Worm (Caenorhabditis elegans) whole organism, L1 larva: Measurements from ENCODE around the gene F28C6.5.

Experiments used
- C04F5.9 ChIP-seq: sonication (generic microtip); optimal IDR thresholded peaks from 2 replicates; lab custom pipeline; 2016; ENCODE audit warnings: missing genetic modification characterization, missing compliant biosample characterization
- ama-1 ChIP-seq: fragments of 150-350 bp; optimal IDR thresholded peaks from 2 replicates; lab custom pipeline; 2014
- ceh-82 ChIP-seq, 3 experiments: fragments of 150-350 bp in 1 of 3; sonication (generic microtip) in 2 of 3; optimal IDR thresholded peaks; 2 replicates each; lab custom pipeline; 2014 to 2017; ENCODE audit warnings: missing biosample characterization in 3 of 3, missing genetic modification characterization in 3 of 3
- ceh-90 ChIP-seq: sonication (generic microtip); optimal IDR thresholded peaks from 2 replicates; lab custom pipeline; 2016; ENCODE audit warnings: missing genetic modification characterization, missing compliant biosample characterization
- dpl-1 ChIP-seq, 3 experiments: fragments of 150-350 bp in 2 of 3; sonication (generic microtip) in 1 of 3; optimal IDR thresholded peaks; 2 replicates each; lab custom pipeline; 2014 to 2017; ENCODE audit warnings: missing biosample characterization in 3 of 3, missing genetic modification characterization in 3 of 3, missing genetic modification reagents in 3 of 3
- dsc-1 ChIP-seq: sonication (generic microtip); optimal IDR thresholded peaks from 2 replicates; lab custom pipeline; 2016; ENCODE audit warnings: mild to moderate bottlenecking, missing genetic modification characterization, missing compliant biosample characterization
- efl-1 ChIP-seq, 4 experiments: fragments of 150-350 bp; optimal IDR thresholded peaks in 3 of 4; peaks in 1 of 4; 1 replicate in 1 of 4; 2 replicates in 3 of 4; lab custom pipeline; 2014; ENCODE audit warnings: missing biosample characterization in 2 of 4, missing genetic modification characterization in 2 of 4, missing genetic modification reagents in 2 of 4
- egl-13 ChIP-seq: sonication (generic microtip); optimal IDR thresholded peaks from 2 replicates; lab custom pipeline; 2016; ENCODE audit warnings: missing genotype, missing genetic modification reagents, missing genetic modification characterization, missing compliant biosample characterization
- elt-2 ChIP-seq: sonication (generic microtip); optimal IDR thresholded peaks from 2 replicates; lab custom pipeline; 2016; ENCODE audit warnings: missing genetic modification characterization, mild to moderate bottlenecking, inconsistent platforms, missing compliant biosample characterization, missing genetic modification reagents
- elt-3 ChIP-seq, 6 experiments: fragments of 150-350 bp in 1 of 6; sonication (generic microtip); optimal IDR thresholded peaks; 2 replicates each; lab custom pipeline; 2017 to 2018; ENCODE audit warnings: missing biosample characterization in 6 of 6, missing genetic modification characterization in 6 of 6, inconsistent platforms in 1 of 6
- fkh-4 ChIP-seq: sonication (generic microtip); optimal IDR thresholded peaks from 2 replicates; lab custom pipeline; 2016; ENCODE audit warnings: missing compliant biosample characterization, missing genetic modification characterization, borderline replicate concordance
- fos-1 ChIP-seq: fragments of 150-350 bp; optimal IDR thresholded peaks from 2 replicates; lab custom pipeline; 2014; ENCODE audit warnings: missing biosample characterization, missing genetic modification characterization
- hlh-17 ChIP-seq: fragments of 200-800 bp; sonication (Bioruptor generic); optimal IDR thresholded peaks from 2 replicates; lab custom pipeline; 2018; ENCODE audit warnings: missing genetic modification characterization, mild to moderate bottlenecking, missing compliant biosample characterization, moderate library complexity, borderline replicate concordance
- hlh-4 ChIP-seq: sonication (generic microtip); optimal IDR thresholded peaks from 2 replicates; lab custom pipeline; 2016; ENCODE audit warnings: mild to moderate bottlenecking, missing genetic modification characterization, missing compliant biosample characterization
- irx-1 ChIP-seq: sonication (generic microtip); optimal IDR thresholded peaks from 2 replicates; lab custom pipeline; 2016; ENCODE audit warnings: missing genetic modification characterization, missing compliant biosample characterization
- jun-1 ChIP-seq: fragments of 150-350 bp; optimal IDR thresholded peaks from 2 replicates; lab custom pipeline; 2014; ENCODE audit warnings: missing biosample characterization, missing genetic modification reagents, missing genetic modification characterization
- lin-13 ChIP-seq: fragments of 150-350 bp; optimal IDR thresholded peaks from 2 replicates; lab custom pipeline; 2014; ENCODE audit warnings: missing biosample characterization, missing genetic modification reagents, missing genetic modification characterization
- lin-35 ChIP-seq, 2 experiments: fragments of 150-350 bp; optimal IDR thresholded peaks; 2 replicates each; lab custom pipeline; 2014; ENCODE audit warnings: missing biosample characterization in 2 of 2, missing genetic modification characterization in 2 of 2, missing genetic modification reagents in 2 of 2
- lsy-2 ChIP-seq, 2 experiments: fragments of 150-350 bp; optimal IDR thresholded peaks; 2 replicates each; lab custom pipeline; 2014; ENCODE audit warnings: missing biosample characterization in 2 of 2, missing genetic modification characterization in 2 of 2
- mab-9 ChIP-seq: fragments of 200-800 bp; sonication (Bioruptor generic); IDR thresholded peaks from 2 replicates; pipeline ENCODE4 v1.3.6; 2022; ENCODE audit warnings: missing genetic modification reagents, missing genetic modification characterization, missing compliant biosample characterization
- mdl-1 ChIP-seq, 2 experiments: fragments of 150-350 bp; optimal IDR thresholded peaks; 2 replicates each; lab custom pipeline; 2014 to 2017; ENCODE audit warnings: missing biosample characterization in 2 of 2, missing genetic modification characterization in 2 of 2, inconsistent platforms in 1 of 2
- nhr-19 ChIP-seq: fragments of 200-800 bp; sonication (Bioruptor generic); conservative IDR thresholded peaks from 2 replicates; pipeline ENCODE4 v1.3.6; 2022; ENCODE audit warnings: missing genetic modification characterization, missing compliant biosample characterization
- nhr-28 ChIP-seq: fragments of 150-350 bp; optimal IDR thresholded peaks from 2 replicates; lab custom pipeline; 2014; ENCODE audit warnings: missing biosample characterization, missing genetic modification characterization
- nhr-85 ChIP-seq: sonication (generic microtip); peaks from one replicate; lab custom pipeline; 2016; ENCODE audit warnings: missing genetic modification characterization, inconsistent platforms, missing compliant biosample characterization
- pqm-1 ChIP-seq: sonication (generic microtip); optimal IDR thresholded peaks from 3 replicates; lab custom pipeline; 2017; ENCODE audit warnings: missing biosample characterization, missing genetic modification characterization
- snpc-4 ChIP-seq: fragments of 150-350 bp; optimal IDR thresholded peaks from 2 replicates; lab custom pipeline; 2014; ENCODE audit warnings: missing biosample characterization, missing genetic modification characterization
- sox-4 ChIP-seq: sonication (generic microtip); optimal IDR thresholded peaks from 2 replicates; lab custom pipeline; 2016; ENCODE audit warnings: missing genetic modification characterization, missing compliant biosample characterization
- swsn-7 ChIP-seq: sonication (generic microtip); optimal IDR thresholded peaks from 2 replicates; lab custom pipeline; 2016; ENCODE audit warnings: missing genetic modification characterization, missing compliant biosample characterization
- tbx-2 ChIP-seq: sonication (generic microtip); optimal IDR thresholded peaks from 2 replicates; lab custom pipeline; 2016; ENCODE audit warnings: missing genetic modification characterization, missing compliant biosample characterization
- tlp-1 ChIP-seq: fragments of 150-350 bp; optimal IDR thresholded peaks from 2 replicates; lab custom pipeline; 2014; ENCODE audit warnings: missing biosample characterization, missing genetic modification characterization
- unc-62 ChIP-seq: fragments of 150-350 bp; optimal IDR thresholded peaks from 2 replicates; lab custom pipeline; 2014; ENCODE audit warnings: missing biosample characterization, missing genetic modification reagents, missing genetic modification characterization
- unc-86 ChIP-seq: sonication (generic microtip); optimal IDR thresholded peaks from 2 replicates; lab custom pipeline; 2016; ENCODE audit warnings: missing genetic modification characterization, missing compliant biosample characterization
- unc-98 ChIP-seq: fragments of 200-800 bp; sonication (Bioruptor generic); IDR thresholded peaks from 2 replicates; pipeline ENCODE4 v1.3.6; 2022; ENCODE audit warnings: missing genetic modification characterization, missing compliant biosample characterization
- xbp-1 ChIP-seq: sonication (generic microtip); optimal IDR thresholded peaks from 2 replicates; lab custom pipeline; 2016; ENCODE audit warnings: missing genetic modification characterization, missing compliant biosample characterization

Gene F28C6.5

DNA sequence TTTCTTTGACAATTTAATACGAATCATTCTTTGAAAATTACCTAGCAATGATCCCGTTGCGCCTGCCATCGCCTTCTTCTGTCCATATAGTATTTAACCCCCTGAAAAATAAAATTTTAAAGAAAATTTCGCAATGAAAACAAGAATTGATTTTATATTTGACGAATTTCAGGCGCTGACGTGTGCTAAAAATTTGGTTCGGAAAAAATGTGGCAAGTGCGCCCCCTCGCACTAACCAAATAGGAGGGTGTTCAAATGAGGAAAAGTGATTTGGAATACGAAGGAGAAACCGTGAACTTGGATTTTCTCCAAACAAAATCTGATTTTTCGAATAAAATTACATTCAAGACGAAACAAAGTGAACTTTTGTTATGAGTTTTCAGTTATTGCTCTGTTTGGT is 33.3 kb upstream of the F28C6.5 start, which contains the start of gene stc-1 (continued):
- TF ChIP-seq pqm-1 (tag; lab: Kevin White, UChicago) = no peak
- no peak for TF ChIP-seq elt-3 (tag; optimal IDR thresholded peaks at IDR 0.05; lab: Kevin White, UChicago)
- peak; percentile 6 to 69 for TF ChIP-seq lsy-2 (tag; optimal IDR thresholded peaks at IDR 0.05; lab: Kevin White, UChicago)
- TF ChIP-seq nhr-28 (tag; lab: Kevin White, UChicago) = no peak
- TF ChIP-seq nhr-19 (GFP tag; lab: Robert Waterston, UW) = no peak
- TF ChIP-seq dpl-1 (GFP tag; optimal IDR thresholded peaks at IDR 0.05; lab: Kevin White, UChicago) = peak; percentile 65 to 86 (median 79)
- TF ChIP-seq mdl-1 (tag; optimal IDR thresholded peaks at IDR 0.05; lab: Kevin White, UChicago) = no peak
- peak; percentile 35 for TF ChIP-seq nhr-85 (tag; lab: Kevin White, UChicago)
- TF ChIP-seq ama-1 (lab: Kevin White, UChicago) = peak; percentile 23
- TF ChIP-seq xbp-1 = peak; percentile 78

DNA sequence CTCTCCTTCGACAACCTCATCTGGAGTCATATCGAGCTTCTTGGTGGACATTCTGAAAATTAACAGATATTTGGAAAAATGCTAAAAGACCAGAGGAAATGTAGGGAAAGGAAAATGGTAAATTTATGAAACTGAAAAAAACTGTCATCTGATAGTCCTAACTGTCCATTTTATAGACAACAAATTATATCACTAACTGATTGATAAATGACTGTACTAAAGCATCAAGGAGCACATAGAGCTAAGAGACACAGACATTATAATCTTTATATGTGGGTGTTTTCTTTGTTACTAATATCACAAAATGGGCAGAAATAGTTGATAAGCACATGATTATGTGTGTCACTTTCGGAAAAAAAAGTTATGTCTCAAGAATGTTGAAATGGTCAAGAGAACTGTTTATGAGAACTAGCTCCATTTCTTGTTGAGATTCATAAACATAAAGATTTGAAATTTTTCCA is 32.5 kb upstream of the F28C6.5 start, which contains the start of gene F54C9.3:
Gene F54C9.3 (minus strand): TSS at position 51 of the 461 bp plus-strand sequence.
- peak; percentile 85 for TF ChIP-seq elt-2 (tag; lab: Kevin White, UChicago)
- no peak for TF ChIP-seq hlh-17
- no peak for TF ChIP-seq tbx-2
- no peak for TF ChIP-seq xbp-1
- no peak for TF ChIP-seq ceh-82 (tag; optimal IDR thresholded peaks at IDR 0.05; lab: Kevin White, UChicago)
- TF ChIP-seq nhr-19 (GFP tag; lab: Robert Waterston, UW) = no peak
- TF ChIP-seq fkh-4 (tag; lab: Kevin White, UChicago) = no peak
- no peak for TF ChIP-seq hlh-4 (tag; lab: Kevin White, UChicago)
- no peak for TF ChIP-seq dsc-1 (tag; lab: Kevin White, UChicago)
- no peak for TF ChIP-seq egl-13 (tag; lab: Kevin White, UChicago)
- peak; percentile 30 for TF ChIP-seq jun-1 (tag; lab: Kevin White, UChicago)
- peak; percentile 57 for TF ChIP-seq pqm-1 (tag; lab: Kevin White, UChicago)
- peak; percentile 16 for TF ChIP-seq tlp-1
- no peak for TF ChIP-seq sox-4 (tag; lab: Kevin White, UChicago)
- peak in 1 of 2 experiments; percentile 54 for TF ChIP-seq lin-35 (GFP tag; optimal IDR thresholded peaks at IDR 0.05; lab: Kevin White, UChicago)
- peak in 1 of 2 experiments; percentile 13 for TF ChIP-seq lsy-2 (tag; optimal IDR thresholded peaks at IDR 0.05; lab: Kevin White, UChicago)
- no peak for TF ChIP-seq efl-1 (optimal IDR thresholded peaks at IDR 0.05; lab: Kevin White, UChicago)
- peak in 1 of 2 experiments; percentile 92 for TF ChIP-seq efl-1 (GFP tag; optimal IDR thresholded peaks at IDR 0.05 in 1 of 2; lab: Kevin White, UChicago)
- no peak for TF ChIP-seq snpc-4 (tag; lab: Kevin White, UChicago)
- TF ChIP-seq irx-1 = no peak
- no peak for TF ChIP-seq fos-1 (tag; lab: Kevin White, UChicago)
- TF ChIP-seq mab-9 (GFP tag; lab: Robert Waterston, UW) = no peak
- peak in 1 of 3 experiments; percentile 27 for TF ChIP-seq dpl-1 (GFP tag; optimal IDR thresholded peaks at IDR 0.05; lab: Kevin White, UChicago)
- TF ChIP-seq ama-1 (lab: Kevin White, UChicago) = peak; percentile 1
- TF ChIP-seq unc-98 (GFP tag; lab: Robert Waterston, UW) = no peak
- TF ChIP-seq, all 84 proteins: peak for 9

DNA sequence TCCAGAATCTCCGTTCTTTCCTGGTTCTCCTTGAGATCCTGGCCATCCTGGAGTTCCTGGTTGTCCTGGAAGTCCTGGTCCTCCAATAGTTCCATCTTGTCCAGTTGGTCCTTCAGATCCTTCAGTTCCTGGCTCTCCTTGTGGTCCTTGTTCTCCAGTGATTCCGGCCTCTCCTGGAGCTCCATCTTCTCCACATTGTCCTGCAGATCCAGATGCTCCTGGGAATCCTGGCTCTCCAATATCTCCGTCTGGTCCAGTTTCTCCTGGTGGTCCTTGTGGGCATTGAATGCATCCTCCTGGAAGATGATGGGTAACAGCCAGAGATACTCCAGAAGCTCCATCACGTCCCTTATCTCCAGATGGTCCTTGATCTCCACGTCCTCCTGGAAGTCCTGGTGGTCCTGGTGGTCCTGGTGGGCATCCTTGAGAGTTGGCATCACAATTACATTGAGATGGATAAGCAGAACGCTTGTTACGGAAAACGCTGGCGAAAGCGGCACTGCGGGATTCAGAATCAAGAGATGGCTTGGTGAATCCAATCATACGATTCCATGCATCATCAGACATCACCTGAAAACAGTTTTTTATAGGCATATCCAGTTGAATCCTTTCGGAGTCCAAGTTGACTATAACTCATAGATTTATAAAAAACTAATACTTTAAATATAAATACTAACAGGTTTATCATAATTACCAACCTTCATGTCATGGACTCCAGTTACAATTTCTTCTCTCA is 30.9 kb upstream of the F28C6.5 start:
- TF ChIP-seq unc-98 (GFP tag; lab: Robert Waterston, UW) = no peak
- TF ChIP-seq ceh-90 (tag; lab: Kevin White, UChicago) = no peak
- no peak for TF ChIP-seq unc-62
- TF ChIP-seq swsn-7 = no peak
- TF ChIP-seq nhr-19 (GFP tag; lab: Robert Waterston, UW) = no peak
- no peak for TF ChIP-seq lin-13
- no peak for TF ChIP-seq elt-2 (tag; lab: Kevin White, UChicago)
- no peak for TF ChIP-seq C04F5.9 (tag; lab: Kevin White, UChicago)
- no peak for TF ChIP-seq unc-86 (tag; lab: Kevin White, UChicago)
